Worm (Caenorhabditis elegans) whole organism, L4 larva: ENCODE results near the gene ZK892.3.

Experiments
- F10B5.3 ChIP-seq: sonication (generic microtip); optimal IDR thresholded peaks from 2 replicates; lab custom pipeline; 2016; ENCODE audit warnings: mild to moderate bottlenecking, missing genetic modification characterization, missing compliant biosample characterization
- T26A8.4 ChIP-seq: fragments of 200-800 bp; sonication (Bioruptor generic); IDR thresholded peaks from 2 replicates; pipeline ENCODE4 v1.3.6; 2022; ENCODE audit warnings: missing genetic modification characterization, missing compliant biosample characterization
- Y105C5A.15 ChIP-seq: fragments of 200-800 bp; sonication (Bioruptor generic); IDR thresholded peaks from 2 replicates; pipeline ENCODE4 v1.3.6; 2022; ENCODE audit warnings: missing genetic modification characterization, missing compliant biosample characterization
- Y48G9A.11 ChIP-seq: fragments of 200-800 bp; sonication (Bioruptor generic); IDR thresholded peaks from 2 replicates; pipeline ENCODE4 v1.3.6; 2022; ENCODE audit warnings: missing genetic modification reagents, missing genetic modification characterization, missing compliant biosample characterization
- Y75B8A.6 ChIP-seq: fragments of 200-800 bp; sonication (Bioruptor generic); IDR thresholded peaks from 2 replicates; pipeline ENCODE4 v1.3.6; 2022; ENCODE audit warnings: missing genetic modification reagents, missing genetic modification characterization, missing compliant biosample characterization
- ZK337.2 ChIP-seq: fragments of 200-800 bp; sonication (Bioruptor generic); IDR thresholded peaks from 2 replicates; pipeline ENCODE4 v1.3.6; 2022; ENCODE audit warnings: missing genetic modification reagents, missing genetic modification characterization, missing compliant biosample characterization
- aha-1 ChIP-seq: fragments of 150-350 bp; peaks from one replicate; lab custom pipeline; 2014; ENCODE audit warnings: missing biosample characterization, missing genetic modification characterization
- arid-1 ChIP-seq: fragments of 200-800 bp; sonication (Bioruptor generic); conservative IDR thresholded peaks from 2 replicates; pipeline ENCODE4 v1.3.6; 2022; ENCODE audit warnings: missing genetic modification reagents, missing genetic modification characterization, missing compliant biosample characterization
- ctbp-1 ChIP-seq: fragments of 200-800 bp; sonication (Bioruptor generic); IDR thresholded peaks from 2 replicates; pipeline ENCODE4 v1.3.6; 2022; ENCODE audit warnings: missing genetic modification reagents, missing genetic modification characterization, missing compliant biosample characterization
- daf-12 ChIP-seq: fragments of 150-350 bp; optimal IDR thresholded peaks from 2 replicates; lab custom pipeline; 2014; ENCODE audit warnings: missing biosample characterization, missing genetic modification reagents, missing genetic modification characterization
- daf-16 ChIP-seq, 3 experiments: sonication (generic microtip); optimal IDR thresholded peaks; 2 replicates each; lab custom pipeline; 2016 to 2017; ENCODE audit warnings: missing genetic modification characterization in 3 of 3, missing genetic modification reagents in 3 of 3, mild to moderate bottlenecking in 2 of 3, missing compliant biosample characterization in 2 of 3, missing biosample characterization in 1 of 3, moderate library complexity in 1 of 3
- daf-19 ChIP-seq: fragments of 200-800 bp; sonication (Bioruptor generic); conservative IDR thresholded peaks from 2 replicates; pipeline ENCODE4 v1.3.6; 2022; ENCODE audit warnings: missing genetic modification characterization, missing compliant biosample characterization
- dmd-8 ChIP-seq: fragments of 200-800 bp; sonication (Bioruptor generic); IDR thresholded peaks from 2 replicates; pipeline ENCODE4 v1.3.6; 2022; ENCODE audit warnings: missing genetic modification characterization, missing compliant biosample characterization
- dmd-9 ChIP-seq: fragments of 200-800 bp; sonication (Bioruptor generic); IDR thresholded peaks from 2 replicates; pipeline ENCODE4 v1.3.6; 2022; ENCODE audit warnings: missing genetic modification reagents, missing genetic modification characterization, missing compliant biosample characterization
- dve-1 ChIP-seq: sonication (generic microtip); optimal IDR thresholded peaks from 2 replicates; lab custom pipeline; 2017; ENCODE audit warnings: antibody characterized with exemption, mild to moderate bottlenecking, missing genetic modification characterization, missing compliant biosample characterization; ENCODE audit not compliant: insufficient read depth
- egl-43 ChIP-seq: fragments of 200-800 bp; sonication (Bioruptor generic); IDR thresholded peaks from 2 replicates; pipeline ENCODE4 v1.3.6; 2022; ENCODE audit warnings: missing genetic modification reagents, missing genetic modification characterization, missing compliant biosample characterization
- fkh-10 ChIP-seq: fragments of 150-350 bp; optimal IDR thresholded peaks from 2 replicates; lab custom pipeline; 2014; ENCODE audit warnings: missing biosample characterization, missing genetic modification reagents, missing genetic modification characterization
- hif-1 ChIP-seq, 2 experiments: sonication (generic microtip); optimal IDR thresholded peaks; 2 replicates each; lab custom pipeline; 2016 to 2017; ENCODE audit warnings: missing compliant biosample characterization in 2 of 2, missing genetic modification characterization in 2 of 2, missing genetic modification reagents in 2 of 2, missing genotype in 2 of 2, mild to moderate bottlenecking in 1 of 2
- lin-1 ChIP-seq: fragments of 200-800 bp; sonication (Bioruptor generic); IDR thresholded peaks from 2 replicates; pipeline ENCODE4 v1.3.6; 2022; ENCODE audit warnings: missing genetic modification reagents, missing genetic modification characterization, missing compliant biosample characterization
- lin-38 ChIP-seq: fragments of 200-800 bp; sonication (Bioruptor generic); IDR thresholded peaks from 2 replicates; pipeline ENCODE4 v1.3.6; 2022; ENCODE audit warnings: missing genetic modification reagents, missing genetic modification characterization, missing compliant biosample characterization
- lsy-2 ChIP-seq, 2 experiments: fragments of 150-350 bp in 1 of 2; sonication (generic microtip) in 1 of 2; optimal IDR thresholded peaks; 2 replicates each; lab custom pipeline; 2014 to 2017; ENCODE audit warnings: missing biosample characterization in 2 of 2, missing genetic modification characterization in 2 of 2
- madf-5 ChIP-seq, 2 experiments: fragments of 200-800 bp; sonication (Bioruptor generic); IDR thresholded peaks; 2 replicates each; pipeline ENCODE4 v1.3.6; 2022; ENCODE audit warnings: missing compliant biosample characterization in 2 of 2, missing genetic modification characterization in 2 of 2
- mep-1 ChIP-seq: fragments of 150-350 bp; sonication (generic microtip); optimal IDR thresholded peaks from 3 replicates; lab custom pipeline; 2014; ENCODE audit warnings: missing biosample characterization, missing genetic modification characterization
- mes-2 ChIP-seq: sonication (generic microtip); optimal IDR thresholded peaks from 2 replicates; lab custom pipeline; 2016; ENCODE audit warnings: missing genotype, mild to moderate bottlenecking, missing genetic modification characterization, missing compliant biosample characterization; ENCODE audit not compliant: poor library complexity, severe bottlenecking
- mxl-3 ChIP-seq: fragments of 200-800 bp; sonication (Bioruptor generic); optimal IDR thresholded peaks from 2 replicates; lab custom pipeline; 2018; ENCODE audit warnings: mild to moderate bottlenecking, missing genetic modification characterization, missing compliant biosample characterization
- nhr-10 ChIP-seq: fragments of 150-350 bp; optimal IDR thresholded peaks from 2 replicates; lab custom pipeline; 2014; ENCODE audit warnings: missing biosample characterization, missing genetic modification characterization
- nhr-102 ChIP-seq: sonication (generic microtip); optimal IDR thresholded peaks from 2 replicates; lab custom pipeline; 2016; ENCODE audit warnings: mild to moderate bottlenecking, missing genetic modification characterization, moderate library complexity, missing compliant biosample characterization
- nhr-11 ChIP-seq: fragments of 150-350 bp; optimal IDR thresholded peaks from 2 replicates; lab custom pipeline; 2014; ENCODE audit warnings: missing biosample characterization, missing genetic modification characterization
- nhr-111 ChIP-seq: fragments of 200-800 bp; sonication (Bioruptor generic); optimal IDR thresholded peaks from 2 replicates; lab custom pipeline; 2018; ENCODE audit warnings: mild to moderate bottlenecking, missing genetic modification characterization, missing compliant biosample characterization
- nhr-237 ChIP-seq: sonication (generic microtip); optimal IDR thresholded peaks from 2 replicates; lab custom pipeline; 2017; ENCODE audit warnings: missing biosample characterization, missing genetic modification characterization
- nhr-28 ChIP-seq: fragments of 150-350 bp; optimal IDR thresholded peaks from 2 replicates; lab custom pipeline; 2014; ENCODE audit warnings: missing biosample characterization, missing genetic modification characterization
- nhr-48 ChIP-seq: sonication (generic microtip); optimal IDR thresholded peaks from 2 replicates; lab custom pipeline; 2016; ENCODE audit warnings: mild to moderate bottlenecking, missing genetic modification characterization, missing compliant biosample characterization
- pha-4 ChIP-seq, 2 experiments: fragments of 150-350 bp in 1 of 2; fragments of 200-800 bp in 1 of 2; sonication (Bioruptor generic) in 1 of 2; IDR thresholded peaks in 1 of 2; optimal IDR thresholded peaks in 1 of 2; 2 replicates each; pipeline versions ENCODE4 v1.3.6 to Lab custom; 2014 to 2022; ENCODE audit warnings: missing genetic modification characterization in 2 of 2, missing genetic modification reagents in 2 of 2, missing biosample characterization in 1 of 2, missing compliant biosample characterization in 1 of 2
- set-16 ChIP-seq: fragments of 200-800 bp; sonication (Bioruptor generic); IDR thresholded peaks from 2 replicates; pipeline ENCODE4 v1.3.6; 2022; ENCODE audit warnings: missing genetic modification reagents, missing genetic modification characterization, missing compliant biosample characterization
- snpc-1.2 ChIP-seq: fragments of 200-800 bp; sonication (Bioruptor generic); IDR thresholded peaks from 2 replicates; pipeline ENCODE4 v1.3.6; 2022; ENCODE audit warnings: missing genetic modification reagents, missing genetic modification characterization, missing compliant biosample characterization
- spr-1 ChIP-seq: sonication (generic microtip); optimal IDR thresholded peaks from 2 replicates; lab custom pipeline; 2016; ENCODE audit warnings: mild to moderate bottlenecking, missing genetic modification characterization, missing compliant biosample characterization
- tra-1 ChIP-seq: fragments of 200-800 bp; sonication (Bioruptor generic); IDR thresholded peaks from 2 replicates; pipeline ENCODE4 v1.3.6; 2022; ENCODE audit warnings: missing genetic modification reagents, missing genetic modification characterization, missing compliant biosample characterization
- unc-62 ChIP-seq, 3 experiments: fragments of 150-350 bp in 1 of 3; sonication (generic microtip); optimal IDR thresholded peaks in 2 of 3; peaks in 1 of 3; 1 replicate in 1 of 3; 2 replicates in 2 of 3; lab custom pipeline; 2014 to 2017; ENCODE audit warnings: missing biosample characterization in 3 of 3, missing genetic modification characterization in 3 of 3, missing genetic modification reagents in 3 of 3, missing genotype in 1 of 3
- zag-1 ChIP-seq: fragments of 150-350 bp; optimal IDR thresholded peaks from 2 replicates; lab custom pipeline; 2014; ENCODE audit warnings: missing biosample characterization, missing genetic modification characterization

Gene ZK892.3

ce11 chrII:9974967-9975366 lies 26.7 kb upstream of the ZK892.3 start, which contains the start of gene aakg-5 (continued):
- TF ChIP-seq lin-1 (peak; percentile 71), daf-12 (tag; lab: Kevin White, UChicago) (no peak), lsy-2 (tag; optimal IDR thresholded peaks at IDR 0.05; lab: Kevin White, UChicago) (peak; percentile 25 to 82), nhr-102 (no peak), ctbp-1 (GFP tag; lab: Robert Waterston, UW) (peak; percentile 63), aha-1 (peak; percentile 99), daf-16 (GFP tag; optimal IDR thresholded peaks at IDR 0.05; lab: Kevin White, UChicago) (peak; percentile 22 to 63), daf-16 (tag; optimal IDR thresholded peaks at IDR 0.05; lab: Kevin White, UChicago) (peak; percentile 87), unc-62 (GFP tag; optimal IDR thresholded peaks at IDR 0.05 in 1 of 2; lab: Kevin White, UChicago) (peak in 1 of 2 experiments; percentile 93), unc-62 (tag; optimal IDR thresholded peaks at IDR 0.05; lab: Kevin White, UChicago) (no peak), madf-5 (GFP tag; IDR thresholded peaks at IDR 0.05; lab: Robert Waterston, UW) (0 out of 4 replicates have a peak, but pooled peaks of 1 of the 2 experiments have one; percentile 9), hif-1 (tag; optimal IDR thresholded peaks at IDR 0.05; lab: Kevin White, UChicago) (peak in 1 of 2 experiments; percentile 33), mxl-3 (GFP tag; lab: Kevin White, UChicago) (peak; percentile 55), mes-2 (tag; lab: Kevin White, UChicago) (peak; percentile 77), nhr-28 (tag; lab: Kevin White, UChicago) (peak; percentile 86), zag-1 (tag; lab: Kevin White, UChicago) (no peak), dve-1 (peak; percentile 93), Y75B8A.6 (GFP tag; lab: Robert Waterston, UW) (0 out of 2 replicates have a peak, but pooled peaks have one; percentile 41), nhr-48 (tag; lab: Kevin White, UChicago) (peak; percentile 84), spr-1 (tag; lab: Kevin White, UChicago) (peak; percentile 19), nhr-111 (GFP tag; lab: Kevin White, UChicago) (no peak), nhr-10 (tag; lab: Kevin White, UChicago) (peak; percentile 34), mep-1 (tag; lab: Kevin White, UChicago) (peak; percentile 73)

ce11 chrII:9976405-9976804 lies 25.2 kb upstream of the ZK892.3 start, which contains the start of gene R53.8:
Gene R53.8, plus strand, starts transcription at chrII:9976705.
- TF ChIP-seq dve-1 (no peak), lin-38 (GFP tag; lab: Robert Waterston, UW) (no peak), dmd-8 (GFP tag; lab: Robert Waterston, UW) (no peak), pha-4 (GFP tag; IDR thresholded peaks at IDR 0.05; lab: Robert Waterston, UW) (no peak), pha-4 (tag; optimal IDR thresholded peaks at IDR 0.05; lab: Kevin White, UChicago) (no peak), T26A8.4 (no peak), ZK337.2 (GFP tag; lab: Robert Waterston, UW) (no peak), set-16 (GFP tag; lab: Robert Waterston, UW) (no peak), Y48G9A.11 (no peak), egl-43 (GFP tag; lab: Robert Waterston, UW) (no peak), snpc-1.2 (GFP tag; lab: Robert Waterston, UW) (no peak), F10B5.3 (tag; lab: Kevin White, UChicago) (no peak), nhr-237 (tag; lab: Kevin White, UChicago) (no peak), dmd-9 (GFP tag; lab: Robert Waterston, UW) (no peak), Y105C5A.15 (no peak), tra-1 (GFP tag; lab: Robert Waterston, UW) (no peak), nhr-11 (tag; lab: Kevin White, UChicago) (no peak), arid-1 (GFP tag; lab: Robert Waterston, UW) (no peak), fkh-10 (GFP tag; lab: Kevin White, UChicago) (no peak), daf-19 (no peak)
